Worm (Caenorhabditis elegans) whole organism, L1 larva: ENCODE data around the gene Y75B12B.11.
A peak's percentile ranks its signal among the peaks of the same experiment; 100 is the strongest.

Source experiments
- C04F5.9 ChIP-seq: sonication (generic microtip); optimal IDR thresholded peaks from 2 replicates; lab custom pipeline; 2016; ENCODE audit warnings: missing genetic modification characterization, missing compliant biosample characterization
- F16B12.6 ChIP-seq: fragments of 150-350 bp; optimal IDR thresholded peaks from 2 replicates; lab custom pipeline; 2014; ENCODE audit warnings: missing biosample characterization, missing genetic modification characterization
- aly-2 ChIP-seq: fragments of 150-350 bp; optimal IDR thresholded peaks from 2 replicates; lab custom pipeline; 2014; ENCODE audit warnings: missing biosample characterization, missing genetic modification characterization
- ceh-63 ChIP-seq: fragments of 200-800 bp; sonication (Bioruptor generic); optimal IDR thresholded peaks from 2 replicates; lab custom pipeline; 2018; ENCODE audit warnings: mild to moderate bottlenecking, missing genetic modification characterization, missing compliant biosample characterization
- dsc-1 ChIP-seq: sonication (generic microtip); optimal IDR thresholded peaks from 2 replicates; lab custom pipeline; 2016; ENCODE audit warnings: mild to moderate bottlenecking, missing genetic modification characterization, missing compliant biosample characterization
- efl-1 ChIP-seq, 4 experiments: fragments of 150-350 bp; optimal IDR thresholded peaks in 3 of 4; peaks in 1 of 4; 1 replicate in 1 of 4; 2 replicates in 3 of 4; lab custom pipeline; 2014; ENCODE audit warnings: missing biosample characterization in 2 of 4, missing genetic modification characterization in 2 of 4, missing genetic modification reagents in 2 of 4
- efl-3 ChIP-seq: fragments of 200-800 bp; sonication (Bioruptor generic); optimal IDR thresholded peaks from 2 replicates; lab custom pipeline; 2018; ENCODE audit warnings: mild to moderate bottlenecking, missing genetic modification characterization, missing compliant biosample characterization
- egl-13 ChIP-seq: sonication (generic microtip); optimal IDR thresholded peaks from 2 replicates; lab custom pipeline; 2016; ENCODE audit warnings: missing genotype, missing genetic modification reagents, missing genetic modification characterization, missing compliant biosample characterization
- egl-27 ChIP-seq, 2 experiments: fragments of 150-350 bp in 1 of 2; sonication (generic microtip); optimal IDR thresholded peaks; 3 replicates each; lab custom pipeline; 2017 to 2018; ENCODE audit warnings: missing biosample characterization in 2 of 2, missing genetic modification characterization in 2 of 2, missing genetic modification reagents in 2 of 2
- elt-2 ChIP-seq: sonication (generic microtip); optimal IDR thresholded peaks from 2 replicates; lab custom pipeline; 2016; ENCODE audit warnings: missing genetic modification characterization, mild to moderate bottlenecking, inconsistent platforms, missing compliant biosample characterization, missing genetic modification reagents
- ets-5 ChIP-seq: fragments of 200-800 bp; sonication (Bioruptor generic); IDR thresholded peaks from 2 replicates; pipeline ENCODE4 v1.3.6; 2022; ENCODE audit warnings: missing genetic modification characterization, missing compliant biosample characterization
- fkh-10 ChIP-seq: sonication (generic microtip); optimal IDR thresholded peaks from 2 replicates; lab custom pipeline; 2017; ENCODE audit warnings: missing biosample characterization, missing genetic modification reagents, missing genetic modification characterization
- fkh-8 ChIP-seq: sonication (generic microtip); optimal IDR thresholded peaks from 2 replicates; lab custom pipeline; 2016; ENCODE audit warnings: mild to moderate bottlenecking, missing genetic modification characterization, missing compliant biosample characterization
- fos-1 ChIP-seq: fragments of 150-350 bp; optimal IDR thresholded peaks from 2 replicates; lab custom pipeline; 2014; ENCODE audit warnings: missing biosample characterization, missing genetic modification characterization
- grh-1 ChIP-seq: fragments of 200-800 bp; sonication (Bioruptor generic); IDR thresholded peaks from 2 replicates; pipeline ENCODE4 v1.3.6; 2022; ENCODE audit warnings: missing genetic modification reagents, missing genetic modification characterization, missing compliant biosample characterization
- hlh-4 ChIP-seq: sonication (generic microtip); optimal IDR thresholded peaks from 2 replicates; lab custom pipeline; 2016; ENCODE audit warnings: mild to moderate bottlenecking, missing genetic modification characterization, missing compliant biosample characterization
- hpl-2 ChIP-seq: fragments of 150-350 bp; optimal IDR thresholded peaks from 2 replicates; lab custom pipeline; 2014; ENCODE audit warnings: missing biosample characterization, missing genetic modification reagents, missing genetic modification characterization
- isw-1 ChIP-seq: fragments of 200-800 bp; sonication (Bioruptor generic); IDR thresholded peaks from 2 replicates; pipeline ENCODE4 v1.3.6; 2022; ENCODE audit warnings: missing genetic modification characterization, missing compliant biosample characterization
- jun-1 ChIP-seq: fragments of 150-350 bp; optimal IDR thresholded peaks from 2 replicates; lab custom pipeline; 2014; ENCODE audit warnings: missing biosample characterization, missing genetic modification reagents, missing genetic modification characterization
- lin-13 ChIP-seq: fragments of 150-350 bp; optimal IDR thresholded peaks from 2 replicates; lab custom pipeline; 2014; ENCODE audit warnings: missing biosample characterization, missing genetic modification reagents, missing genetic modification characterization
- lin-39 ChIP-seq: fragments of 150-350 bp; optimal IDR thresholded peaks from 2 replicates; lab custom pipeline; 2014; ENCODE audit warnings: missing biosample characterization, missing genetic modification reagents, missing genetic modification characterization
- lir-3 ChIP-seq: sonication (generic microtip); optimal IDR thresholded peaks from 2 replicates; lab custom pipeline; 2016; ENCODE audit warnings: mild to moderate bottlenecking, missing genetic modification characterization, moderate library complexity, missing compliant biosample characterization; ENCODE audit not compliant: poor library complexity
- lsy-2 ChIP-seq, 2 experiments: fragments of 150-350 bp; optimal IDR thresholded peaks; 2 replicates each; lab custom pipeline; 2014; ENCODE audit warnings: missing biosample characterization in 2 of 2, missing genetic modification characterization in 2 of 2
- mab-9 ChIP-seq: fragments of 200-800 bp; sonication (Bioruptor generic); IDR thresholded peaks from 2 replicates; pipeline ENCODE4 v1.3.6; 2022; ENCODE audit warnings: missing genetic modification reagents, missing genetic modification characterization, missing compliant biosample characterization
- mdl-1 ChIP-seq, 2 experiments: fragments of 150-350 bp; optimal IDR thresholded peaks; 2 replicates each; lab custom pipeline; 2014 to 2017; ENCODE audit warnings: missing biosample characterization in 2 of 2, missing genetic modification characterization in 2 of 2, inconsistent platforms in 1 of 2
- nhr-12 ChIP-seq: sonication (generic microtip); optimal IDR thresholded peaks from 2 replicates; lab custom pipeline; 2017; ENCODE audit warnings: missing biosample characterization, missing genetic modification characterization
- nhr-19 ChIP-seq: fragments of 200-800 bp; sonication (Bioruptor generic); conservative IDR thresholded peaks from 2 replicates; pipeline ENCODE4 v1.3.6; 2022; ENCODE audit warnings: missing genetic modification characterization, missing compliant biosample characterization
- nhr-20 ChIP-seq: sonication (generic microtip); optimal IDR thresholded peaks from 2 replicates; lab custom pipeline; 2016; ENCODE audit warnings: mild to moderate bottlenecking, missing genetic modification characterization, missing compliant biosample characterization
- nhr-237 ChIP-seq: fragments of 150-350 bp; optimal IDR thresholded peaks from 2 replicates; lab custom pipeline; 2014; ENCODE audit warnings: missing biosample characterization, missing genetic modification characterization
- nhr-28 ChIP-seq: fragments of 150-350 bp; optimal IDR thresholded peaks from 2 replicates; lab custom pipeline; 2014; ENCODE audit warnings: missing biosample characterization, missing genetic modification characterization
- nhr-47 ChIP-seq: sonication (generic microtip); optimal IDR thresholded peaks from 2 replicates; lab custom pipeline; 2016; ENCODE audit warnings: mild to moderate bottlenecking, missing genetic modification characterization, moderate library complexity, missing compliant biosample characterization
- nhr-71 ChIP-seq: sonication (generic microtip); optimal IDR thresholded peaks from 2 replicates; lab custom pipeline; 2016; ENCODE audit warnings: mild to moderate bottlenecking, missing genetic modification characterization, moderate library complexity, missing compliant biosample characterization
- nhr-76 ChIP-seq: sonication (generic microtip); optimal IDR thresholded peaks from 2 replicates; lab custom pipeline; 2017; ENCODE audit warnings: missing biosample characterization, missing genetic modification characterization
- nhr-77 ChIP-seq: fragments of 150-350 bp; optimal IDR thresholded peaks from 2 replicates; lab custom pipeline; 2014; ENCODE audit warnings: missing biosample characterization, missing genetic modification characterization
- nhr-85 ChIP-seq: sonication (generic microtip); peaks from one replicate; lab custom pipeline; 2016; ENCODE audit warnings: missing genetic modification characterization, inconsistent platforms, missing compliant biosample characterization
- nhr-90 ChIP-seq: sonication (generic microtip); optimal IDR thresholded peaks from 2 replicates; lab custom pipeline; 2016; ENCODE audit warnings: mild to moderate bottlenecking, missing genetic modification characterization, missing compliant biosample characterization; ENCODE audit not compliant: poor library complexity
- pax-3 ChIP-seq: fragments of 200-800 bp; sonication (Bioruptor generic); optimal IDR thresholded peaks from 2 replicates; lab custom pipeline; 2018; ENCODE audit warnings: mild to moderate bottlenecking, missing genetic modification characterization, moderate library complexity, missing compliant biosample characterization
- snpc-4 ChIP-seq: fragments of 150-350 bp; optimal IDR thresholded peaks from 2 replicates; lab custom pipeline; 2014; ENCODE audit warnings: missing biosample characterization, missing genetic modification characterization
- snu-23 ChIP-seq: sonication (generic microtip); optimal IDR thresholded peaks from 2 replicates; lab custom pipeline; 2016; ENCODE audit warnings: missing genetic modification characterization, missing compliant biosample characterization
- sox-4 ChIP-seq: sonication (generic microtip); optimal IDR thresholded peaks from 2 replicates; lab custom pipeline; 2016; ENCODE audit warnings: missing genetic modification characterization, missing compliant biosample characterization
- tbx-2 ChIP-seq: sonication (generic microtip); optimal IDR thresholded peaks from 2 replicates; lab custom pipeline; 2016; ENCODE audit warnings: missing genetic modification characterization, missing compliant biosample characterization
- unc-130 ChIP-seq: fragments of 150-350 bp; optimal IDR thresholded peaks from 2 replicates; lab custom pipeline; 2017; ENCODE audit warnings: missing biosample characterization, missing genetic modification characterization, inconsistent platforms
- unc-30 ChIP-seq: sonication (generic microtip); optimal IDR thresholded peaks from 2 replicates; lab custom pipeline; 2017; ENCODE audit warnings: missing biosample characterization, missing genetic modification characterization
- unc-62 ChIP-seq: fragments of 150-350 bp; optimal IDR thresholded peaks from 2 replicates; lab custom pipeline; 2014; ENCODE audit warnings: missing biosample characterization, missing genetic modification reagents, missing genetic modification characterization
- unc-86 ChIP-seq: sonication (generic microtip); optimal IDR thresholded peaks from 2 replicates; lab custom pipeline; 2016; ENCODE audit warnings: missing genetic modification characterization, missing compliant biosample characterization
- unc-98 ChIP-seq: fragments of 200-800 bp; sonication (Bioruptor generic); IDR thresholded peaks from 2 replicates; pipeline ENCODE4 v1.3.6; 2022; ENCODE audit warnings: missing genetic modification characterization, missing compliant biosample characterization
- vab-15 ChIP-seq: sonication (generic microtip); optimal IDR thresholded peaks from 2 replicates; lab custom pipeline; 2017; ENCODE audit warnings: missing genotype, mild to moderate bottlenecking, missing genetic modification characterization, missing compliant biosample characterization
- xbp-1 ChIP-seq: sonication (generic microtip); optimal IDR thresholded peaks from 2 replicates; lab custom pipeline; 2016; ENCODE audit warnings: missing genetic modification characterization, missing compliant biosample characterization
- zip-4 ChIP-seq: fragments of 200-800 bp; sonication (Bioruptor generic); optimal IDR thresholded peaks from 2 replicates; lab custom pipeline; 2018; ENCODE audit warnings: mild to moderate bottlenecking, missing genetic modification characterization, moderate library complexity, missing compliant biosample characterization

The Y75B12B.11 gene

DNA sequence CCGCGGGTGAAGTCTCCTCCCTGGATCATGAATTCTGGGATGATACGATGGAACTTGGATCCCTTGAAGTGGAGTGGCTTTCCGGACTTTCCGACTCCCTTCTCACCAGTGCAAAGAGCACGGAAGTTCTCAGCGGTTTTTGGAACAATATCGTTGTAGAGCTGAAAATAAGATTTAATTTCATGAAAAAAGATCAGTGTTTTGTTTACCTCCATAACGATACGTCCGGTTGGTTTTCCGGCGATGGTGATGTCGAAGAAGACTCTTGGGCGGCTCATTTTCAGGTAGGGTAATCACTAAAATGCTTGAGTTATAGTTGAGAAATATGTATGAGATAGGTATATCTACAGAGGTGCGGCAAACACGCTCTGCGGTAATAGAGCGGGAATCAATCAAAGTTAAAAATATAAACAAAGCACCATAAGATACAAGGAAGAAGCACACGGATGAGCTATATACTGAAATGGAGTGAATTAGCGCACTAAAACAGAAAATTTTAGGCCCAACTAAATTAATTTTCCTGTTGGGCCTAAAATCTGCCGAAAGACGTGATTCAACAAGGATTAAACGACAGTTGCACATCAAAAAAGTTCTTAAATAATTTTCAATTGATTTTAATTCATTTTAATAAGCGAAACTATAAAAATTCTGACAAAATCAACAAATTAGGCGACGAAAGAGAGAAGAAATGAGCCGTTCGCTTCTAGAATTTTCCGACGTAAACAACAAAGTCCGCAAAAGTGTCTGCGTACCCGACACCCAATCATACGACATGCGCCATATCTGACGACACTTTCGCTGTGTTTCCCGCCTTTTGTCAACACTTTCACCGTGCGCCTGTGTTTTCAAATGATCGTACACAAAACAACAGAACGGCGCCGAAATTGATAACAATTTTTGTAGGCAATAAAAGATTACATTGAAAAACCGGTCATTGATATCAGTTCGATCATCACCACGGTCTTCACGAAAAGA is 3.7 kb upstream of the Y75B12B.11 start, which contains the start of the genes cyn-7 and bath-36 (continued):
- TF ChIP-seq mab-9 (GFP tag; lab: Robert Waterston, UW) (no peak), nhr-90 (tag; lab: Kevin White, UChicago) (peak; percentile 87), nhr-71 (tag; lab: Kevin White, UChicago) (peak; percentile 92), nhr-85 (tag; lab: Kevin White, UChicago) (peak; percentile 93), snpc-4 (tag; lab: Kevin White, UChicago) (peak; percentile 40), unc-86 (tag; lab: Kevin White, UChicago) (peak; percentile 63), ets-5 (GFP tag; lab: Robert Waterston, UW) (no peak), nhr-19 (GFP tag; lab: Robert Waterston, UW) (peak; percentile 87), nhr-76 (tag; lab: Kevin White, UChicago) (no peak), egl-27 (tag; optimal IDR thresholded peaks at IDR 0.05; lab: Kevin White, UChicago) (no peak), pax-3 (tag; lab: Kevin White, UChicago) (peak; percentile 71), nhr-12 (tag; lab: Kevin White, UChicago) (no peak), efl-3 (GFP tag; lab: Kevin White, UChicago) (no peak), fkh-10 (GFP tag; lab: Kevin White, UChicago) (no peak), unc-30 (tag; lab: Kevin White, UChicago) (no peak), snu-23 (GFP tag; lab: Kevin White, UChicago) (peak; percentile 94), fkh-8 (peak; percentile 86), nhr-20 (tag; lab: Kevin White, UChicago) (peak; percentile 92), sox-4 (peak; percentile 30), vab-15 (tag; lab: Kevin White, UChicago) (no peak), aly-2 (no peak), fos-1 (peak; percentile 40), F16B12.6 (peak; percentile 92), xbp-1 (tag; lab: Kevin White, UChicago) (peak; percentile 86), unc-98 (GFP tag; lab: Robert Waterston, UW) (no peak), mdl-1 (tag; optimal IDR thresholded peaks at IDR 0.05; lab: Kevin White, UChicago) (peak in 1 of 2 experiments; percentile 71), egl-13 (tag; lab: Kevin White, UChicago) (peak; percentile 75), isw-1 (GFP tag; lab: Robert Waterston, UW) (peak; percentile 67), elt-2 (tag; lab: Kevin White, UChicago) (peak; percentile 74), unc-62 (GFP tag; lab: Kevin White, UChicago) (no peak), lin-13 (GFP tag; lab: Kevin White, UChicago) (peak; percentile 7), jun-1 (tag; lab: Kevin White, UChicago) (peak; percentile 75), hlh-4 (tag; lab: Kevin White, UChicago) (no peak), tbx-2 (tag; lab: Kevin White, UChicago) (peak; percentile 83), nhr-77 (tag; lab: Kevin White, UChicago) (no peak)

DNA sequence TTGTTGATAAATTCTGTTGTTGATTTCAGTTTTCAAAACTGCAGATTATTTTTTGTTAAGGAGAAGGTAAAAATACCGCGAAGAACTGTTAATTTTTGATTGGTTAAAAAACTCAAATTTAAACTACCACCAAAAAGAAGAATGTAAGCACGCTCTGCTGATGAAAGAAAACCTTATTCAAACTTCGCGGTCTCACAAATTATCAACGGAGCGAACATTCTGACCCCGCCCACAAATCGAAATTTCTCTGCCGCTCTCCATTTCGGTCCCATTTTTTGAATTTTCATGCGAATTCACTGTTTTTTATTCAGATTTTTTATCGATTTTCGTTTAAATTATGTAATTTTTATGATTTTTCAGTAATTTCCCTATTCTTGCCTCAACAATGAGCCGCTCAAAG is 1.5 kb upstream of the Y75B12B.11 start, which contains the start of gene cyn-3:
TSS of gene cyn-3 (plus strand) at position 361 of the 400 bp plus-strand sequence.
- no peak for TF ChIP-seq nhr-28 (tag; lab: Kevin White, UChicago)
- peak; percentile 56 for TF ChIP-seq fkh-10 (GFP tag; lab: Kevin White, UChicago)
- TF ChIP-seq hpl-2 (GFP tag; lab: Kevin White, UChicago) = no peak
- TF ChIP-seq nhr-19 (GFP tag; lab: Robert Waterston, UW) = peak; percentile 92
- peak; percentile 91 for TF ChIP-seq isw-1 (GFP tag; lab: Robert Waterston, UW)
- TF ChIP-seq dsc-1 (tag; lab: Kevin White, UChicago) = peak; percentile 88
- TF ChIP-seq C04F5.9 (tag; lab: Kevin White, UChicago) = no peak
- peak; percentile 91 to 95 for TF ChIP-seq lsy-2 (tag; optimal IDR thresholded peaks at IDR 0.05; lab: Kevin White, UChicago)
- peak; percentile 92 for TF ChIP-seq pax-3 (tag; lab: Kevin White, UChicago)
- TF ChIP-seq mdl-1 (tag; optimal IDR thresholded peaks at IDR 0.05; lab: Kevin White, UChicago) = peak in 1 of 2 experiments; percentile 85
- TF ChIP-seq unc-130 (tag; lab: Kevin White, UChicago) = peak; percentile 83
- peak; percentile 77 for TF ChIP-seq nhr-237
- peak; percentile 64 for TF ChIP-seq lir-3 (tag; lab: Kevin White, UChicago)
- TF ChIP-seq nhr-47 (tag; lab: Kevin White, UChicago) = peak; percentile 95
- TF ChIP-seq unc-86 (tag; lab: Kevin White, UChicago) = peak; percentile 90
- peak; percentile 91 to 100 for TF ChIP-seq efl-1 (optimal IDR thresholded peaks at IDR 0.05; lab: Kevin White, UChicago)
- peak; percentile 99 to 100 for TF ChIP-seq efl-1 (GFP tag; optimal IDR thresholded peaks at IDR 0.05 in 1 of 2; lab: Kevin White, UChicago)
- peak; percentile 52 for TF ChIP-seq zip-4 (GFP tag; lab: Kevin White, UChicago)
- no peak for TF ChIP-seq ceh-63 (GFP tag; lab: Kevin White, UChicago)
- TF ChIP-seq grh-1 (GFP tag; lab: Robert Waterston, UW) = peak; percentile 87
- TF ChIP-seq lin-39 (tag; lab: Kevin White, UChicago) = peak; percentile 86
